Worm (Caenorhabditis elegans) whole organism, L1 larva: ENCODE measurements around the gene hint-3.

Experiments used
- C04F5.9 ChIP-seq: sonication (generic microtip); optimal IDR thresholded peaks from 2 replicates; lab custom pipeline; 2016; ENCODE audit warnings: missing genetic modification characterization, missing compliant biosample characterization
- F16B12.6 ChIP-seq: fragments of 150-350 bp; optimal IDR thresholded peaks from 2 replicates; lab custom pipeline; 2014; ENCODE audit warnings: missing biosample characterization, missing genetic modification characterization
- Y116A8C.19 ChIP-seq: sonication (generic microtip); optimal IDR thresholded peaks from 2 replicates; lab custom pipeline; 2016; ENCODE audit warnings: missing compliant biosample characterization, missing genetic modification characterization, borderline replicate concordance
- aha-1 ChIP-seq: fragments of 150-350 bp; optimal IDR thresholded peaks from 2 replicates; lab custom pipeline; 2014; ENCODE audit warnings: missing biosample characterization, missing genetic modification characterization
- aly-2 ChIP-seq: fragments of 150-350 bp; optimal IDR thresholded peaks from 2 replicates; lab custom pipeline; 2014; ENCODE audit warnings: missing biosample characterization, missing genetic modification characterization
- ama-1 ChIP-seq: fragments of 150-350 bp; optimal IDR thresholded peaks from 2 replicates; lab custom pipeline; 2014
- blmp-1 ChIP-seq: fragments of 150-350 bp; optimal IDR thresholded peaks from 2 replicates; lab custom pipeline; 2014; ENCODE audit warnings: missing biosample characterization, missing genetic modification characterization
- ceh-63 ChIP-seq: fragments of 200-800 bp; sonication (Bioruptor generic); optimal IDR thresholded peaks from 2 replicates; lab custom pipeline; 2018; ENCODE audit warnings: mild to moderate bottlenecking, missing genetic modification characterization, missing compliant biosample characterization
- ceh-82 ChIP-seq, 3 experiments: fragments of 150-350 bp in 1 of 3; sonication (generic microtip) in 2 of 3; optimal IDR thresholded peaks; 2 replicates each; lab custom pipeline; 2014 to 2017; ENCODE audit warnings: missing biosample characterization in 3 of 3, missing genetic modification characterization in 3 of 3
- ceh-88 ChIP-seq: fragments of 200-800 bp; sonication (Bioruptor generic); IDR thresholded peaks from 2 replicates; pipeline ENCODE4 v1.3.6; 2022; ENCODE audit warnings: missing genetic modification characterization, missing compliant biosample characterization
- ceh-90 ChIP-seq: sonication (generic microtip); optimal IDR thresholded peaks from 2 replicates; lab custom pipeline; 2016; ENCODE audit warnings: missing genetic modification characterization, missing compliant biosample characterization
- ces-1 ChIP-seq: fragments of 150-350 bp; optimal IDR thresholded peaks from 2 replicates; lab custom pipeline; 2014; ENCODE audit warnings: missing biosample characterization, missing genetic modification reagents, missing genetic modification characterization
- dpl-1 ChIP-seq, 3 experiments: fragments of 150-350 bp in 2 of 3; sonication (generic microtip) in 1 of 3; optimal IDR thresholded peaks; 2 replicates each; lab custom pipeline; 2014 to 2017; ENCODE audit warnings: missing biosample characterization in 3 of 3, missing genetic modification characterization in 3 of 3, missing genetic modification reagents in 3 of 3
- efl-1 ChIP-seq, 4 experiments: fragments of 150-350 bp; optimal IDR thresholded peaks in 3 of 4; peaks in 1 of 4; 1 replicate in 1 of 4; 2 replicates in 3 of 4; lab custom pipeline; 2014; ENCODE audit warnings: missing biosample characterization in 2 of 4, missing genetic modification characterization in 2 of 4, missing genetic modification reagents in 2 of 4
- efl-3 ChIP-seq: fragments of 200-800 bp; sonication (Bioruptor generic); optimal IDR thresholded peaks from 2 replicates; lab custom pipeline; 2018; ENCODE audit warnings: mild to moderate bottlenecking, missing genetic modification characterization, missing compliant biosample characterization
- egl-27 ChIP-seq, 2 experiments: fragments of 150-350 bp in 1 of 2; sonication (generic microtip); optimal IDR thresholded peaks; 3 replicates each; lab custom pipeline; 2017 to 2018; ENCODE audit warnings: missing biosample characterization in 2 of 2, missing genetic modification characterization in 2 of 2, missing genetic modification reagents in 2 of 2
- elt-3 ChIP-seq, 6 experiments: fragments of 150-350 bp in 1 of 6; sonication (generic microtip); optimal IDR thresholded peaks; 2 replicates each; lab custom pipeline; 2017 to 2018; ENCODE audit warnings: missing biosample characterization in 6 of 6, missing genetic modification characterization in 6 of 6, inconsistent platforms in 1 of 6
- ets-5 ChIP-seq: fragments of 200-800 bp; sonication (Bioruptor generic); IDR thresholded peaks from 2 replicates; pipeline ENCODE4 v1.3.6; 2022; ENCODE audit warnings: missing genetic modification characterization, missing compliant biosample characterization
- fkh-8 ChIP-seq: sonication (generic microtip); optimal IDR thresholded peaks from 2 replicates; lab custom pipeline; 2016; ENCODE audit warnings: mild to moderate bottlenecking, missing genetic modification characterization, missing compliant biosample characterization
- hpl-2 ChIP-seq: fragments of 150-350 bp; optimal IDR thresholded peaks from 2 replicates; lab custom pipeline; 2014; ENCODE audit warnings: missing biosample characterization, missing genetic modification reagents, missing genetic modification characterization
- jun-1 ChIP-seq: fragments of 150-350 bp; optimal IDR thresholded peaks from 2 replicates; lab custom pipeline; 2014; ENCODE audit warnings: missing biosample characterization, missing genetic modification reagents, missing genetic modification characterization
- lin-14 ChIP-seq: fragments of 200-800 bp; sonication (Bioruptor generic); optimal IDR thresholded peaks from 2 replicates; lab custom pipeline; 2018; ENCODE audit warnings: mild to moderate bottlenecking, missing genetic modification characterization, moderate library complexity, missing compliant biosample characterization
- lin-15B ChIP-seq: fragments of 150-350 bp; sonication (generic microtip); optimal IDR thresholded peaks from 3 replicates; lab custom pipeline; 2014; ENCODE audit warnings: missing biosample characterization, missing genetic modification characterization
- lir-3 ChIP-seq: sonication (generic microtip); optimal IDR thresholded peaks from 2 replicates; lab custom pipeline; 2016; ENCODE audit warnings: mild to moderate bottlenecking, missing genetic modification characterization, moderate library complexity, missing compliant biosample characterization; ENCODE audit not compliant: poor library complexity
- lsy-2 ChIP-seq, 2 experiments: fragments of 150-350 bp; optimal IDR thresholded peaks; 2 replicates each; lab custom pipeline; 2014; ENCODE audit warnings: missing biosample characterization in 2 of 2, missing genetic modification characterization in 2 of 2
- mab-9 ChIP-seq: fragments of 200-800 bp; sonication (Bioruptor generic); IDR thresholded peaks from 2 replicates; pipeline ENCODE4 v1.3.6; 2022; ENCODE audit warnings: missing genetic modification reagents, missing genetic modification characterization, missing compliant biosample characterization
- mdl-1 ChIP-seq, 2 experiments: fragments of 150-350 bp; optimal IDR thresholded peaks; 2 replicates each; lab custom pipeline; 2014 to 2017; ENCODE audit warnings: missing biosample characterization in 2 of 2, missing genetic modification characterization in 2 of 2, inconsistent platforms in 1 of 2
- mef-2 ChIP-seq: fragments of 150-350 bp; optimal IDR thresholded peaks from 2 replicates; lab custom pipeline; 2014; ENCODE audit warnings: missing biosample characterization, missing genetic modification characterization
- nhr-11 ChIP-seq: fragments of 150-350 bp; optimal IDR thresholded peaks from 2 replicates; lab custom pipeline; 2014; ENCODE audit warnings: missing biosample characterization, missing genetic modification characterization
- nhr-19 ChIP-seq: fragments of 200-800 bp; sonication (Bioruptor generic); conservative IDR thresholded peaks from 2 replicates; pipeline ENCODE4 v1.3.6; 2022; ENCODE audit warnings: missing genetic modification characterization, missing compliant biosample characterization
- nhr-20 ChIP-seq: sonication (generic microtip); optimal IDR thresholded peaks from 2 replicates; lab custom pipeline; 2016; ENCODE audit warnings: mild to moderate bottlenecking, missing genetic modification characterization, missing compliant biosample characterization
- nhr-47 ChIP-seq: sonication (generic microtip); optimal IDR thresholded peaks from 2 replicates; lab custom pipeline; 2016; ENCODE audit warnings: mild to moderate bottlenecking, missing genetic modification characterization, moderate library complexity, missing compliant biosample characterization
- nhr-84 ChIP-seq: sonication (generic microtip); optimal IDR thresholded peaks from 2 replicates; lab custom pipeline; 2017; ENCODE audit warnings: missing biosample characterization, missing genetic modification characterization
- nhr-85 ChIP-seq: sonication (generic microtip); peaks from one replicate; lab custom pipeline; 2016; ENCODE audit warnings: missing genetic modification characterization, inconsistent platforms, missing compliant biosample characterization
- nhr-90 ChIP-seq: sonication (generic microtip); optimal IDR thresholded peaks from 2 replicates; lab custom pipeline; 2016; ENCODE audit warnings: mild to moderate bottlenecking, missing genetic modification characterization, missing compliant biosample characterization; ENCODE audit not compliant: poor library complexity
- pax-3 ChIP-seq: fragments of 200-800 bp; sonication (Bioruptor generic); optimal IDR thresholded peaks from 2 replicates; lab custom pipeline; 2018; ENCODE audit warnings: mild to moderate bottlenecking, missing genetic modification characterization, moderate library complexity, missing compliant biosample characterization
- pqm-1 ChIP-seq: sonication (generic microtip); optimal IDR thresholded peaks from 3 replicates; lab custom pipeline; 2017; ENCODE audit warnings: missing biosample characterization, missing genetic modification characterization
- rnt-1 ChIP-seq: sonication (generic microtip); optimal IDR thresholded peaks from 2 replicates; lab custom pipeline; 2016; ENCODE audit warnings: mild to moderate bottlenecking, missing genetic modification characterization, moderate library complexity, missing compliant biosample characterization
- snpc-4 ChIP-seq: fragments of 150-350 bp; optimal IDR thresholded peaks from 2 replicates; lab custom pipeline; 2014; ENCODE audit warnings: missing biosample characterization, missing genetic modification characterization
- snu-23 ChIP-seq: sonication (generic microtip); optimal IDR thresholded peaks from 2 replicates; lab custom pipeline; 2016; ENCODE audit warnings: missing genetic modification characterization, missing compliant biosample characterization
- sox-4 ChIP-seq: sonication (generic microtip); optimal IDR thresholded peaks from 2 replicates; lab custom pipeline; 2016; ENCODE audit warnings: missing genetic modification characterization, missing compliant biosample characterization
- sup-37 ChIP-seq: fragments of 200-800 bp; sonication (Bioruptor generic); optimal IDR thresholded peaks from 2 replicates; lab custom pipeline; 2018; ENCODE audit warnings: mild to moderate bottlenecking, missing genetic modification characterization, missing compliant biosample characterization
- swsn-7 ChIP-seq: sonication (generic microtip); optimal IDR thresholded peaks from 2 replicates; lab custom pipeline; 2016; ENCODE audit warnings: missing genetic modification characterization, missing compliant biosample characterization
- tbx-2 ChIP-seq: sonication (generic microtip); optimal IDR thresholded peaks from 2 replicates; lab custom pipeline; 2016; ENCODE audit warnings: missing genetic modification characterization, missing compliant biosample characterization
- unc-130 ChIP-seq: fragments of 150-350 bp; optimal IDR thresholded peaks from 2 replicates; lab custom pipeline; 2017; ENCODE audit warnings: missing biosample characterization, missing genetic modification characterization, inconsistent platforms
- unc-62 ChIP-seq: fragments of 150-350 bp; optimal IDR thresholded peaks from 2 replicates; lab custom pipeline; 2014; ENCODE audit warnings: missing biosample characterization, missing genetic modification reagents, missing genetic modification characterization
- unc-86 ChIP-seq: sonication (generic microtip); optimal IDR thresholded peaks from 2 replicates; lab custom pipeline; 2016; ENCODE audit warnings: missing genetic modification characterization, missing compliant biosample characterization
- unc-98 ChIP-seq: fragments of 200-800 bp; sonication (Bioruptor generic); IDR thresholded peaks from 2 replicates; pipeline ENCODE4 v1.3.6; 2022; ENCODE audit warnings: missing genetic modification characterization, missing compliant biosample characterization
- vab-15 ChIP-seq: sonication (generic microtip); optimal IDR thresholded peaks from 2 replicates; lab custom pipeline; 2017; ENCODE audit warnings: missing genotype, mild to moderate bottlenecking, missing genetic modification characterization, missing compliant biosample characterization
- xbp-1 ChIP-seq: sonication (generic microtip); optimal IDR thresholded peaks from 2 replicates; lab custom pipeline; 2016; ENCODE audit warnings: missing genetic modification characterization, missing compliant biosample characterization
- zag-1 ChIP-seq: fragments of 150-350 bp; optimal IDR thresholded peaks from 2 replicates; lab custom pipeline; 2014; ENCODE audit warnings: missing biosample characterization, missing genetic modification characterization
- ztf-11 ChIP-seq, 2 experiments: sonication (generic microtip); optimal IDR thresholded peaks; 2 replicates each; lab custom pipeline; 2016 to 2017; ENCODE audit warnings: missing genetic modification characterization in 2 of 2, missing biosample characterization in 1 of 2, missing compliant biosample characterization in 1 of 2
- ztf-4 ChIP-seq: fragments of 150-350 bp; optimal IDR thresholded peaks from 2 replicates; lab custom pipeline; 2014; ENCODE audit warnings: missing biosample characterization, missing genetic modification characterization

The hint-3 gene

DNA sequence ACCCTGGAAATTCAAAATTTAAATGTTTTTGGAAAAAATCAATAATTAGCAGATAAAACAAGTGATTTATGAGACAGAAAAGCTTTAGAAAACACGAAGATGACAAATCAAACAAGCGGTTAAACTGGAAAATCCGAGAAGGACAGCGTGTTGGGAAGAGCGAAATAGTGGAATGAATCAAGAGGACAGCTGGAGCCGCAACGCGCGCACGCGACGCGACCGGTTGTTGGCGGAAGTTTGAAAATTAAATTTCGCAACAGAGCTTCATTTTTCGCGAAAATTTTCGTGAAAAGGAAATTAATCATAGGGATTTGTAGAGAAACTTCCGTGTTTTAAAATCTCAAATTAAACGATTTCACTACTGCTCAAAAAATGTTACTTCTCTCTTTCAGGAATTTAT is 25.4 kb upstream of the hint-3 start, which contains the start of gene clic-1 (continued):
- TF ChIP-seq unc-86 (tag; lab: Kevin White, UChicago) = peak; percentile 58
- peak; percentile 70 for TF ChIP-seq xbp-1 (tag; lab: Kevin White, UChicago)
- TF ChIP-seq nhr-20 = peak; percentile 57
- no peak for TF ChIP-seq nhr-84 (tag; lab: Kevin White, UChicago)
- peak; percentile 60 for TF ChIP-seq blmp-1 (tag; lab: Kevin White, UChicago)
- no peak for TF ChIP-seq mab-9 (GFP tag; lab: Robert Waterston, UW)
- TF ChIP-seq mef-2 (tag; lab: Kevin White, UChicago) = no peak
- peak; percentile 74 for TF ChIP-seq snu-23 (GFP tag; lab: Kevin White, UChicago)
- TF ChIP-seq ceh-82 (tag; optimal IDR thresholded peaks at IDR 0.05; lab: Kevin White, UChicago) = peak; percentile 35 to 85 (median 62)
- TF ChIP-seq aha-1 (tag; lab: Kevin White, UChicago) = no peak
- TF ChIP-seq unc-130 = peak; percentile 13
- TF ChIP-seq lsy-2 (tag; optimal IDR thresholded peaks at IDR 0.05; lab: Kevin White, UChicago) = peak; percentile 53 to 85
- peak; percentile 42 for TF ChIP-seq nhr-19 (GFP tag; lab: Robert Waterston, UW)
- no peak for TF ChIP-seq ets-5 (GFP tag; lab: Robert Waterston, UW)
- TF ChIP-seq egl-27 (tag; optimal IDR thresholded peaks at IDR 0.05; lab: Kevin White, UChicago) = no peak
- peak; percentile 2 for TF ChIP-seq aly-2 (tag; lab: Kevin White, UChicago)
- peak; percentile 4 for TF ChIP-seq nhr-11
- TF ChIP-seq zag-1 (tag; lab: Kevin White, UChicago) = no peak
- TF ChIP-seq Y116A8C.19 = no peak
- TF ChIP-seq ztf-11 (tag; optimal IDR thresholded peaks at IDR 0.05; lab: Kevin White, UChicago) = no peak
- no peak for TF ChIP-seq ama-1 (lab: Kevin White, UChicago)
- no peak for TF ChIP-seq nhr-90 (tag; lab: Kevin White, UChicago)
- peak in 2 of 6 experiments; percentile 15 to 59 for TF ChIP-seq elt-3 (tag; optimal IDR thresholded peaks at IDR 0.05; lab: Kevin White, UChicago)
- no peak for TF ChIP-seq sox-4 (tag; lab: Kevin White, UChicago)
- peak; percentile 70 for TF ChIP-seq lin-14 (GFP tag; lab: Kevin White, UChicago)
- no peak for TF ChIP-seq hpl-2 (GFP tag; lab: Kevin White, UChicago)
- no peak for TF ChIP-seq ceh-63 (GFP tag; lab: Kevin White, UChicago)
- TF ChIP-seq pqm-1 (tag; lab: Kevin White, UChicago) = no peak
- no peak for TF ChIP-seq unc-98 (GFP tag; lab: Robert Waterston, UW)
- TF ChIP-seq sup-37 (GFP tag; lab: Kevin White, UChicago) = no peak
- TF ChIP-seq fkh-8 = peak; percentile 52
- TF ChIP-seq rnt-1 (tag; lab: Kevin White, UChicago) = peak; percentile 63
- TF ChIP-seq snpc-4 (tag; lab: Kevin White, UChicago) = peak; percentile 38
- peak; percentile 18 for TF ChIP-seq lir-3 (tag; lab: Kevin White, UChicago)
- TF ChIP-seq F16B12.6 (tag; lab: Kevin White, UChicago) = peak; percentile 5
- TF ChIP-seq lin-15B (tag; lab: Kevin White, UChicago) = peak; percentile 43
- no peak for TF ChIP-seq ceh-90 (tag; lab: Kevin White, UChicago)
- TF ChIP-seq efl-3 (GFP tag; lab: Kevin White, UChicago) = no peak
- TF ChIP-seq vab-15 (tag; lab: Kevin White, UChicago) = no peak
- no peak for TF ChIP-seq ces-1 (GFP tag; lab: Kevin White, UChicago)
- TF ChIP-seq C04F5.9 (tag; lab: Kevin White, UChicago) = no peak
- TF ChIP-seq nhr-47 = peak; percentile 68
- no peak for TF ChIP-seq ztf-4 (tag; lab: Kevin White, UChicago)
- no peak for TF ChIP-seq ceh-88 (GFP tag; lab: Robert Waterston, UW)
- TF ChIP-seq pax-3 (tag; lab: Kevin White, UChicago) = no peak
- peak; percentile 83 to 96 for TF ChIP-seq efl-1 (optimal IDR thresholded peaks at IDR 0.05; lab: Kevin White, UChicago)
- peak; percentile 96 to 99 for TF ChIP-seq efl-1 (GFP tag; optimal IDR thresholded peaks at IDR 0.05 in 1 of 2; lab: Kevin White, UChicago)
- peak; percentile 63 for TF ChIP-seq jun-1 (tag; lab: Kevin White, UChicago)
- peak; percentile 65 for TF ChIP-seq tbx-2 (tag; lab: Kevin White, UChicago)
- TF ChIP-seq swsn-7 (tag; lab: Kevin White, UChicago) = peak; percentile 62
- TF ChIP-seq nhr-85 (tag; lab: Kevin White, UChicago) = peak; percentile 80
- TF ChIP-seq unc-62 (GFP tag; lab: Kevin White, UChicago) = no peak
- peak; percentile 92 to 95 (median 93) for TF ChIP-seq dpl-1 (GFP tag; optimal IDR thresholded peaks at IDR 0.05; lab: Kevin White, UChicago)
- TF ChIP-seq mdl-1 (tag; optimal IDR thresholded peaks at IDR 0.05; lab: Kevin White, UChicago) = peak in 1 of 2 experiments; percentile 67
